Worm (Caenorhabditis elegans): Measurements from ENCODE around the gene ZC504.1.

ZC504.1 gene

DNA sequence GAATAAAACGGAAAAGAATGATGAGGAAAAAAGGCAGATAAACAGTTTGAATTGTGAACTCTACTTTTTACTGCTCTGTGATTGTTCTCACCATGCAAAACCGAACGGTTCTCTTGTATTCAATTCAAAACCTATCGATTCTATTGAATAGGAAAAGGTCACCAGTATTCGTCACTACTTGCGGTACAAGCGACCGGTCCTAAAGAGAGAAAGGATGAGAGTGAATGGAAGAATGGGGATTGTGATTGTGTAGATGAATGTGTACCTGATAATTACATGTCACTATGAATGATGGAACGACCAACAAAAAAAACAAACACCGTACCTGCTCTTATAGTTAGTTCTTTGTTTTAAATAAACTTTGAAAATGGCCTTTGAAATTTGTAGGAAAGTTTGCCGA lies 25.8 kb downstream of the ZC504.1 start:
- TF ChIP-seq mdl-1 (tag; optimal IDR thresholded peaks at IDR 0.05) (no peak), blmp-1 (tag; optimal IDR thresholded peaks at IDR 0.05; ENCODE audit: insufficient read depth) (peak; percentile 24), ceh-82 (tag; optimal IDR thresholded peaks at IDR 0.05) (no peak), nhr-10 (tag; optimal IDR thresholded peaks at IDR 0.05) (no peak), lin-11 (tag; optimal IDR thresholded peaks at IDR 0.05) (no peak)

DNA sequence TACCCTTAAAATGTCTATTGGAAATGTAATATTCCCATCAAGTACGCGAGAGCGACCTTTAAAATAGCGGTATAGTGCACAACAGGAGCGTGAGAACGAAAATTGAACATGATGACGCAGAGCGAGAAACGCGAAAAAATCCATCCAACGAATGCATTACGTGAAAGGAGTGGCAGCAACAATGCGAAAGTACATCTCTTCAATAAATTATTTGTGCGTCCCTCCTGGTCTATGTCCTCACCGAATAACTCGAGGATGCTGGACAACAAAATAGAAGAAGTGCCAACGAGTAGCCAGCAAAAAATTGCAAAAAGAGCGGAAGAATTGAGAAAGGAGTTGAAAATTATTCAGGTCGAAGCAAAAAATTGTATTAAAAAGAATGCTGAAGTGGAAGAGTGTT lies 26.9 kb downstream of the ZC504.1 start:
- TF ChIP-seq zag-1 (tag; optimal IDR thresholded peaks at IDR 0.05), result no peak
- no peak for TF ChIP-seq sma-3 (GFP tag; optimal IDR thresholded peaks at IDR 0.05)
- no peak for TF ChIP-seq C34F6.9 (tag; optimal IDR thresholded peaks at IDR 0.05)
- no peak for TF ChIP-seq elt-3 (tag; optimal IDR thresholded peaks at IDR 0.05)
- no peak for TF ChIP-seq R02D3.7 (tag; optimal IDR thresholded peaks at IDR 0.05)
- no peak for TF ChIP-seq unc-39 (tag; optimal IDR thresholded peaks at IDR 0.05)
- no peak for TF ChIP-seq gmeb-1 (tag; optimal IDR thresholded peaks at IDR 0.05)
- no peak for TF ChIP-seq ama-1 (optimal IDR thresholded peaks at IDR 0.05)
- no peak for TF ChIP-seq dmd-4 (tag; optimal IDR thresholded peaks at IDR 0.05)
- no peak for TF ChIP-seq nhr-23 (tag; optimal IDR thresholded peaks at IDR 0.05)
- TF ChIP-seq mab-5 (tag; optimal IDR thresholded peaks at IDR 0.05), result no peak
- no peak for TF ChIP-seq ceh-16 (tag; optimal IDR thresholded peaks at IDR 0.05)
- TF ChIP-seq blmp-1 (tag; optimal IDR thresholded peaks at IDR 0.05; ENCODE audit: insufficient read depth), result no peak
- no peak for TF ChIP-seq nhr-11 (tag; optimal IDR thresholded peaks at IDR 0.05)
- no peak for TF ChIP-seq lin-11 (tag; optimal IDR thresholded peaks at IDR 0.05)
- no peak for TF ChIP-seq nhr-10 (tag; optimal IDR thresholded peaks at IDR 0.05)
- TF ChIP-seq sma-9 (GFP tag; optimal IDR thresholded peaks at IDR 0.05), result no peak
- no peak for TF ChIP-seq sma-9 (tag; optimal IDR thresholded peaks at IDR 0.05)
- no peak for TF ChIP-seq Y55F3AM.14 (GFP tag; optimal IDR thresholded peaks at IDR 0.05)
- TF ChIP-seq skn-1 (tag; optimal IDR thresholded peaks at IDR 0.05), result no peak

- TF ChIP-seq lin-39 (tag; optimal IDR thresholded peaks at IDR 0.05) (no peak), elt-3 (tag; optimal IDR thresholded peaks at IDR 0.05) (no peak), elt-1 (tag; optimal IDR thresholded peaks at IDR 0.05) (no peak), gmeb-1 (tag; optimal IDR thresholded peaks at IDR 0.05) (no peak), ztf-1 (GFP tag; conservative IDR thresholded peaks at IDR 0.05) (no peak), nhr-237 (tag; optimal IDR thresholded peaks at IDR 0.05) (no peak), mab-5 (tag; optimal IDR thresholded peaks at IDR 0.05) (peak; percentile 63), C34F6.9 (tag; optimal IDR thresholded peaks at IDR 0.05) (peak; percentile 83), aly-2 (tag; optimal IDR thresholded peaks at IDR 0.05) (no peak), sma-9 (GFP tag; optimal IDR thresholded peaks at IDR 0.05) (peak; percentile 78), sma-9 (tag; optimal IDR thresholded peaks at IDR 0.05) (no peak), sem-4 (tag; optimal IDR thresholded peaks at IDR 0.05) (peak; percentile 81), Y55F3AM.14 (GFP tag; optimal IDR thresholded peaks at IDR 0.05) (peak; percentile 65), skn-1 (tag; optimal IDR thresholded peaks at IDR 0.05) (no peak), ceh-82 (tag; optimal IDR thresholded peaks at IDR 0.05) (no peak), nhr-129 (tag; optimal IDR thresholded peaks at IDR 0.05) (peak; percentile 80), ztf-11 (tag; optimal IDR thresholded peaks at IDR 0.05) (no peak), nhr-11 (tag; optimal IDR thresholded peaks at IDR 0.05) (no peak), crh-2 (tag; optimal IDR thresholded peaks at IDR 0.05) (peak; percentile 47), egl-27 (tag; optimal IDR thresholded peaks at IDR 0.05) (peak; percentile 34), unc-62 (GFP tag; optimal IDR thresholded peaks at IDR 0.05) (no peak), unc-55 (GFP tag; optimal IDR thresholded peaks at IDR 0.05) (peak; percentile 91), lin-13 (GFP tag; optimal IDR thresholded peaks at IDR 0.05) (peak; percentile 65), dmd-4 (tag; optimal IDR thresholded peaks at IDR 0.05) (no peak), fos-1 (tag; optimal IDR thresholded peaks at IDR 0.05) (peak; percentile 34), nhr-23 (tag; optimal IDR thresholded peaks at IDR 0.05) (no peak), nhr-12 (tag; optimal IDR thresholded peaks at IDR 0.05) (no peak), lsy-2 (tag; optimal IDR thresholded peaks at IDR 0.05) (peak; percentile 39 to 75), nhr-6 (tag; optimal IDR thresholded peaks at IDR 0.05) (no peak), F13H6.1 (tag; optimal IDR thresholded peaks at IDR 0.05) (peak; percentile 86), mdl-1 (tag; optimal IDR thresholded peaks at IDR 0.05) (peak; percentile 5 to 81), lin-11 (tag; optimal IDR thresholded peaks at IDR 0.05) (peak; percentile 61), snpc-4 (tag; optimal IDR thresholded peaks at IDR 0.05) (peak; percentile 19), zag-1 (tag; optimal IDR thresholded peaks at IDR 0.05) (peak; percentile 95), peb-1 (tag; optimal IDR thresholded peaks at IDR 0.05) (peak; percentile 3), ceh-16 (tag; optimal IDR thresholded peaks at IDR 0.05) (no peak), nhr-77 (tag; optimal IDR thresholded peaks at IDR 0.05) (no peak), alr-1 (tag; optimal IDR thresholded peaks at IDR 0.05) (no peak)
Measured at ce11 chrX:10435492-10435939, 28.6 kb downstream of the ZC504.1 start.

Measured in whole organism, L2 larva.